Worm (Caenorhabditis elegans): ENCODE results near the gene F47C12.8.

F47C12.8 gene

ce11 chrIV:4019836-4020235 is 21.4 kb upstream of the F47C12.8 start (continued):
- TF ChIP-seq saeg-2 (GFP tag; IDR thresholded peaks at IDR 0.05) (0 out of 2 replicates have a peak, but pooled peaks have one; percentile 34), lir-3 (tag; optimal IDR thresholded peaks at IDR 0.05) (no peak), snpc-1.2 (GFP tag; IDR thresholded peaks at IDR 0.05) (no peak), sdz-12 (GFP tag; optimal IDR thresholded peaks at IDR 0.05) (no peak), mes-2 (tag; optimal IDR thresholded peaks at IDR 0.05; ENCODE audit: poor library complexity, severe bottlenecking) (peak; percentile 38), egl-43 (GFP tag; IDR thresholded peaks at IDR 0.05) (0 out of 2 replicates have a peak, but pooled peaks have one; percentile 41), ama-1 (optimal IDR thresholded peaks at IDR 0.05) (peak; percentile 9), hmg-1.1 (GFP tag; IDR thresholded peaks at IDR 0.05) (peak; percentile 81), lsy-2 (tag; optimal IDR thresholded peaks at IDR 0.05) (peak; percentile 66 to 79), hlh-11 (tag; optimal IDR thresholded peaks at IDR 0.05) (peak; percentile 92), cey-2 (tag; optimal IDR thresholded peaks at IDR 0.05; ENCODE audit: borderline replicate concordance, insufficient read depth) (peak; percentile 19), mxl-3 (GFP tag; optimal IDR thresholded peaks at IDR 0.05) (peak; percentile 65), attf-4 (tag; optimal IDR thresholded peaks at IDR 0.05) (no peak), dmd-6 (GFP tag; IDR thresholded peaks at IDR 0.05) (peak; percentile 75), nhr-111 (GFP tag; optimal IDR thresholded peaks at IDR 0.05) (no peak), spr-1 (tag; optimal IDR thresholded peaks at IDR 0.05) (peak; percentile 41), mdl-1 (tag; optimal IDR thresholded peaks at IDR 0.05) (peak; percentile 46 to 94), lin-38 (GFP tag; IDR thresholded peaks at IDR 0.05) (peak; percentile 41), fkh-10 (GFP tag; optimal IDR thresholded peaks at IDR 0.05) (no peak), ztf-7 (tag; optimal IDR thresholded peaks at IDR 0.05) (no peak), tag-97 (GFP tag; IDR thresholded peaks at IDR 0.05) (no peak), nhr-11 (tag; optimal IDR thresholded peaks at IDR 0.05) (peak; percentile 79), F37D6.2 (tag; optimal IDR thresholded peaks at IDR 0.05) (no peak), T20F7.1 (GFP tag; optimal IDR thresholded peaks at IDR 0.05) (no peak), nhr-42 (GFP tag; IDR thresholded peaks at IDR 0.05) (no peak), mep-1 (tag; optimal IDR thresholded peaks at IDR 0.05) (peak; percentile 86), nhr-10 (tag; optimal IDR thresholded peaks at IDR 0.05) (peak; percentile 33), zfp-2 (tag; optimal IDR thresholded peaks at IDR 0.05) (no peak), zfp-3 (GFP tag; conservative IDR thresholded peaks at IDR 0.05) (no peak), nhr-102 (tag; optimal IDR thresholded peaks at IDR 0.05) (no peak), pqm-1 (tag; optimal IDR thresholded peaks at IDR 0.05) (no peak), rbr-2 (tag; optimal IDR thresholded peaks at IDR 0.05) (peak; percentile 83), F44E2.7 (GFP tag; IDR thresholded peaks at IDR 0.05) (no peak), T26A8.4 (GFP tag; IDR thresholded peaks at IDR 0.05) (no peak), nhr-28 (tag; optimal IDR thresholded peaks at IDR 0.05) (peak; percentile 71), aly-2 (tag; optimal IDR thresholded peaks at IDR 0.05) (no peak), unc-39 (tag; optimal IDR thresholded peaks at IDR 0.05) (no peak), zip-11 (GFP tag; IDR thresholded peaks at IDR 0.05) (no peak), daf-16 (GFP tag; optimal IDR thresholded peaks at IDR 0.05) (no peak), daf-16 (tag; optimal IDR thresholded peaks at IDR 0.05) (peak; percentile 20), zag-1 (tag; optimal IDR thresholded peaks at IDR 0.05) (no peak), ceh-44 (GFP tag; IDR thresholded peaks at IDR 0.05) (no peak), vab-7 (GFP tag; IDR thresholded peaks at IDR 0.05) (no peak), snpc-4 (tag; optimal IDR thresholded peaks at IDR 0.05) (no peak), daf-19 (GFP tag; conservative IDR thresholded peaks at IDR 0.05) (no peak), ceh-28 (tag; optimal IDR thresholded peaks at IDR 0.05) (no peak), ceh-32 (tag; optimal IDR thresholded peaks at IDR 0.05; ENCODE audit: poor library complexity) (no peak), F10B5.3 (tag; optimal IDR thresholded peaks at IDR 0.05) (no peak), dve-1 (tag; optimal IDR thresholded peaks at IDR 0.05; ENCODE audit: insufficient read depth) (peak; percentile 85), spr-3 (GFP tag; optimal IDR thresholded peaks at IDR 0.05) (no peak), aha-1 (tag) (peak; percentile 99), Y48G9A.11 (GFP tag; IDR thresholded peaks at IDR 0.05) (no peak), duxl-1 (tag; optimal IDR thresholded peaks at IDR 0.05; ENCODE audit: poor library complexity) (no peak)
